Worm (Caenorhabditis elegans) whole organism, L2 larva: ENCODE data around the gene R148.8.

ENCODE experiments used
- R02D3.7 ChIP-seq: fragments of 150-350 bp; optimal IDR thresholded peaks from 2 replicates; lab custom pipeline; 2014; ENCODE audit warnings: missing biosample characterization, missing genetic modification characterization
- alr-1 ChIP-seq: fragments of 150-350 bp; optimal IDR thresholded peaks from 2 replicates; lab custom pipeline; 2014; ENCODE audit warnings: missing biosample characterization, missing genetic modification characterization
- lin-13 ChIP-seq: fragments of 150-350 bp; optimal IDR thresholded peaks from 2 replicates; lab custom pipeline; 2014; ENCODE audit warnings: missing biosample characterization, missing genetic modification reagents, missing genetic modification characterization

- TF ChIP-seq alr-1 (tag; lab: Kevin White, UChicago) (no peak), lin-13 (peak; percentile 7), R02D3.7 (tag; lab: Kevin White, UChicago) (no peak)
Measured at ce11 chrIII:3220287-3220686, 29.0 kb downstream of the R148.8 start.
